Worm (Caenorhabditis elegans): ENCODE data around the gene C50D2.10.

The C50D2.10 gene

ce11 chrII:104234-104633, 5.3 kb downstream of the C50D2.10 start, which contains the start of gene col-68:
Gene col-68, plus strand, starts transcription at chrII:104534.
- TF ChIP-seq B0019.2 (GFP tag; conservative IDR thresholded peaks at IDR 0.05) = no peak
- TF ChIP-seq chd-7 (tag; optimal IDR thresholded peaks at IDR 0.05) = no peak
- TF ChIP-seq Y53F4B.3 (GFP tag; IDR thresholded peaks at IDR 0.05) = no peak
- TF ChIP-seq egrh-3 (GFP tag; IDR thresholded peaks at IDR 0.05) = no peak
- TF ChIP-seq attf-5 (GFP tag; optimal IDR thresholded peaks at IDR 0.05) = no peak
- no peak for TF ChIP-seq dpl-1 (GFP tag; optimal IDR thresholded peaks at IDR 0.05)
- no peak for TF ChIP-seq F10E7.11 (tag; optimal IDR thresholded peaks at IDR 0.05)
- no peak for TF ChIP-seq lin-26 (GFP tag; IDR thresholded peaks at IDR 0.05)
- TF ChIP-seq Y53G8AR.9 (GFP tag; conservative IDR thresholded peaks at IDR 0.05) = no peak
- no peak for TF ChIP-seq dox-1 (GFP tag; IDR thresholded peaks at IDR 0.05)
- no peak for TF ChIP-seq zim-3 (tag; optimal IDR thresholded peaks at IDR 0.05)
- no peak for TF ChIP-seq nhr-120 (GFP tag; IDR thresholded peaks at IDR 0.05)
- no peak for TF ChIP-seq ceh-40 (GFP tag; IDR thresholded peaks at IDR 0.05)
- no peak for TF ChIP-seq T07F8.4 (tag; optimal IDR thresholded peaks at IDR 0.05)
- no peak for TF ChIP-seq madf-6 (GFP tag; IDR thresholded peaks at IDR 0.05)

- 0 out of 2 replicates have a peak, but pooled peaks have one; percentile 5 for TF ChIP-seq dox-1 (GFP tag; IDR thresholded peaks at IDR 0.05)
- TF ChIP-seq xnd-1 (tag; optimal IDR thresholded peaks at IDR 0.05) = no peak
- TF ChIP-seq aptf-3 (GFP tag; IDR thresholded peaks at IDR 0.05) = no peak
- no peak for TF ChIP-seq efl-1 (GFP tag; optimal IDR thresholded peaks at IDR 0.05)
- TF ChIP-seq B0035.1 (tag; optimal IDR thresholded peaks at IDR 0.05) = no peak
- no peak for TF ChIP-seq ztf-28 (GFP tag; IDR thresholded peaks at IDR 0.05)
- peak in 1 of 2 experiments; percentile 6 for TF ChIP-seq rec-8 (tag; optimal IDR thresholded peaks at IDR 0.05)
- TF ChIP-seq rcor-1 (GFP tag; IDR thresholded peaks at IDR 0.05) = no peak
- TF ChIP-seq ZK185.1 (tag; optimal IDR thresholded peaks at IDR 0.05; ENCODE audit: poor library complexity, severe bottlenecking) = no peak
- 0 out of 2 replicates have a peak, but pooled peaks have one; percentile 8 for TF ChIP-seq ceh-91 (GFP tag; IDR thresholded peaks at IDR 0.05)
- TF ChIP-seq zfh-2 (GFP tag; conservative IDR thresholded peaks at IDR 0.05) = peak; percentile 71
- TF ChIP-seq lin-35 (GFP tag; optimal IDR thresholded peaks at IDR 0.05) = no peak
- TF ChIP-seq hlh-26 (GFP tag; conservative IDR thresholded peaks at IDR 0.05) = no peak
- TF ChIP-seq ztf-26 (tag; optimal IDR thresholded peaks at IDR 0.05) = no peak
- peak; percentile 62; the same call in 1 of the 2 replicates for TF ChIP-seq egrh-3 (GFP tag; IDR thresholded peaks at IDR 0.05)
- TF ChIP-seq ceh-79 (tag; optimal IDR thresholded peaks at IDR 0.05) = no peak
- no peak for TF ChIP-seq fkh-3 (tag; optimal IDR thresholded peaks at IDR 0.05)
Measured at ce11 chrII:105327-105882, 6.5 kb downstream of the C50D2.10 start.

ce11 chrII:105889-106288, 7.0 kb downstream of the C50D2.10 start, which contains the start of gene txt-1:
Gene txt-1, plus strand, starts transcription at chrII:106189.
- no peak for TF ChIP-seq chd-7 (tag; optimal IDR thresholded peaks at IDR 0.05)
- TF ChIP-seq atf-7 (tag; optimal IDR thresholded peaks at IDR 0.05) = no peak
- no peak for TF ChIP-seq lin-40 (tag; optimal IDR thresholded peaks at IDR 0.05)
- TF ChIP-seq ztf-18 (tag; optimal IDR thresholded peaks at IDR 0.05) = no peak
- no peak for TF ChIP-seq lin-35 (GFP tag; optimal IDR thresholded peaks at IDR 0.05)

ce11 chrII:107703-108102, 8.8 kb downstream of the C50D2.10 start:
- TF ChIP-seq hlh-26 (GFP tag; conservative IDR thresholded peaks at IDR 0.05) = no peak
- no peak for TF ChIP-seq sptf-2 (GFP tag; optimal IDR thresholded peaks at IDR 0.05)
- TF ChIP-seq ceh-79 (tag; optimal IDR thresholded peaks at IDR 0.05) = no peak
- TF ChIP-seq chd-7 (tag; optimal IDR thresholded peaks at IDR 0.05) = no peak
